Fruit fly (Drosophila melanogaster) whole organism, wandering third instar larva: ENCODE measurements around the gene Pex1.

Experiments used
- Abd-B ChIP-seq: fragments of >200 bp; optimal IDR thresholded peaks from 2 replicates; lab custom pipeline; 2017; ENCODE audit warnings: missing biosample characterization, missing genetic modification characterization
- CG32264 ChIP-seq: fragments of 200-800 bp; sonication (Bioruptor generic); optimal IDR thresholded peaks from 2 replicates; lab custom pipeline; 2016; ENCODE audit warnings: missing biosample characterization, missing genetic modification characterization
- CG9705 ChIP-seq: fragments of 200-800 bp; sonication (Bioruptor generic); optimal IDR thresholded peaks from 2 replicates; lab custom pipeline; 2018; ENCODE audit warnings: missing biosample characterization, mild to moderate bottlenecking, missing genetic modification characterization
- CrebA ChIP-seq: fragments of 200-800 bp; sonication (Bioruptor generic); optimal IDR thresholded peaks from 2 replicates; lab custom pipeline; 2016; ENCODE audit warnings: missing biosample characterization, mild to moderate bottlenecking, missing genetic modification characterization, borderline replicate concordance
- Dfd ChIP-seq: fragments of >200 bp; optimal IDR thresholded peaks from 2 replicates; lab custom pipeline; 2017; ENCODE audit warnings: missing biosample characterization, missing genetic modification characterization
- Dif ChIP-seq: fragments of 200-275, 200-300 bp; sonication (Bioruptor generic); optimal IDR thresholded peaks from 2 replicates; lab custom pipeline; 2018; ENCODE audit warnings: missing biosample characterization, missing genetic modification characterization; ENCODE audit not compliant: partially characterized antibody
- GATAd ChIP-seq: sonication (Bioruptor generic); optimal IDR thresholded peaks from 2 replicates; lab custom pipeline; 2016; ENCODE audit warnings: missing biosample characterization, missing genetic modification characterization
- HLH106 ChIP-seq: fragments of 200-800 bp; optimal IDR thresholded peaks from 3 replicates; lab custom pipeline; 2019; ENCODE audit warnings: missing biosample characterization, mild to moderate bottlenecking, missing genetic modification characterization, moderate library complexity
- Hnf4 ChIP-seq: fragments of 200-800 bp; sonication (Bioruptor generic); optimal IDR thresholded peaks from 2 replicates; lab custom pipeline; 2016; ENCODE audit warnings: missing biosample characterization, mild to moderate bottlenecking, missing genetic modification characterization
- Hr78 ChIP-seq: fragments of >200 bp; optimal IDR thresholded peaks from 2 replicates; lab custom pipeline; 2017; ENCODE audit warnings: missing biosample characterization, missing genetic modification characterization
- Hr83 ChIP-seq: fragments of 200-300 bp; sonication (Bioruptor generic); optimal IDR thresholded peaks from 2 replicates; lab custom pipeline; 2016; ENCODE audit warnings: missing biosample characterization, mild to moderate bottlenecking, missing genetic modification characterization, moderate library complexity; ENCODE audit not compliant: poor library complexity, severe bottlenecking
- Mio ChIP-seq: sonication (Bioruptor generic); optimal IDR thresholded peaks from 2 replicates; lab custom pipeline; 2016; ENCODE audit warnings: missing biosample characterization, missing genetic modification characterization
- Myc ChIP-seq: fragments of >200 bp; optimal IDR thresholded peaks from 2 replicates; lab custom pipeline; 2017
- N ChIP-seq: fragments of >200 bp; optimal IDR thresholded peaks from 2 replicates; lab custom pipeline; 2018; ENCODE audit warnings: missing biosample characterization, missing external identifiers, missing genetic modification characterization
- OdsH ChIP-seq: fragments of 200-800 bp; sonication (Bioruptor generic); optimal IDR thresholded peaks from 2 replicates; lab custom pipeline; 2016; ENCODE audit warnings: missing biosample characterization, mild to moderate bottlenecking, missing genetic modification characterization
- Rel ChIP-seq, 2 experiments: fragments of 200-800 bp; sonication (Bioruptor generic) in 1 of 2; optimal IDR thresholded peaks; 2 replicates in 1 of 2; 3 replicates in 1 of 2; lab custom pipeline; 2016 to 2019; ENCODE audit warnings: mild to moderate bottlenecking in 2 of 2, missing biosample characterization in 2 of 2, missing genetic modification characterization in 2 of 2, moderate library complexity in 1 of 2
- Sp1 ChIP-seq: fragments of 200-800 bp; sonication (Bioruptor generic); optimal IDR thresholded peaks from 3 replicates; lab custom pipeline; 2019; ENCODE audit warnings: missing biosample characterization, mild to moderate bottlenecking, missing genetic modification characterization, moderate library complexity
- Vsx2 ChIP-seq: fragments of 200-300, 225-300 bp; sonication (Bioruptor generic); optimal IDR thresholded peaks from 2 replicates; lab custom pipeline; 2018; ENCODE audit warnings: missing biosample characterization, missing genetic modification characterization; ENCODE audit not compliant: partially characterized antibody
- br ChIP-seq: fragments of 200-800 bp; sonication (Bioruptor generic); optimal IDR thresholded peaks from 2 replicates; lab custom pipeline; 2016; ENCODE audit warnings: missing biosample characterization, missing genetic modification characterization
- brk ChIP-seq: fragments of 200-800 bp; sonication (Bioruptor generic); optimal IDR thresholded peaks from 2 replicates; lab custom pipeline; 2016; ENCODE audit warnings: missing biosample characterization, mild to moderate bottlenecking, missing genetic modification characterization
- dl ChIP-seq, 2 experiments: fragments of 175-275, 200-275 bp in 1 of 2; fragments of 200-275 bp in 1 of 2; sonication (Bioruptor generic); optimal IDR thresholded peaks; lab custom pipeline; 2018; ENCODE audit warnings: mild to moderate bottlenecking in 2 of 2, missing biosample characterization in 2 of 2, missing genetic modification characterization in 2 of 2, moderate library complexity in 2 of 2; ENCODE audit not compliant: partially characterized antibody in 2 of 2, insufficient read depth in 1 of 2
- dsf ChIP-seq: sonication (Bioruptor generic); optimal IDR thresholded peaks from 2 replicates; lab custom pipeline; 2016; ENCODE audit warnings: missing biosample characterization, missing genetic modification characterization, borderline replicate concordance
- ey ChIP-seq: fragments of 200-800 bp; sonication (Bioruptor generic); optimal IDR thresholded peaks from 2 replicates; lab custom pipeline; 2016; ENCODE audit warnings: missing biosample characterization, missing genetic modification characterization
- foxo ChIP-seq, 2 experiments: fragments of 200-800 bp; sonication (Bioruptor generic); optimal IDR thresholded peaks; 2 replicates in 1 of 2; 3 replicates in 1 of 2; lab custom pipeline; 2016 to 2017; ENCODE audit warnings: missing biosample characterization in 2 of 2, missing genetic modification characterization in 2 of 2
- fru ChIP-seq: fragments of 200-800 bp; sonication (Bioruptor generic); optimal IDR thresholded peaks from 3 replicates; lab custom pipeline; 2016; ENCODE audit warnings: missing biosample characterization, mild to moderate bottlenecking, missing genetic modification characterization
- h ChIP-seq: fragments of 200-800 bp; sonication (Bioruptor generic); optimal IDR thresholded peaks from 3 replicates; lab custom pipeline; 2016; ENCODE audit warnings: missing biosample characterization, mild to moderate bottlenecking, missing genetic modification characterization
- lola ChIP-seq: fragments of >200 bp; optimal IDR thresholded peaks from 2 replicates; lab custom pipeline; 2017; ENCODE audit warnings: missing biosample characterization, missing genetic modification characterization
- pan ChIP-seq: fragments of >200 bp; optimal IDR thresholded peaks from 2 replicates; lab custom pipeline; 2017
- psq ChIP-seq: fragments of 200-800 bp; sonication (Bioruptor generic); optimal IDR thresholded peaks from 3 replicates; lab custom pipeline; 2017; ENCODE audit warnings: missing biosample characterization, mild to moderate bottlenecking, missing genetic modification characterization, moderate library complexity
- rgr ChIP-seq: fragments of 200-800 bp; sonication (Bioruptor generic); optimal IDR thresholded peaks from 3 replicates; lab custom pipeline; 2016; ENCODE audit warnings: missing biosample characterization, mild to moderate bottlenecking, missing genetic modification characterization
- sage ChIP-seq: fragments of 200-800 bp; sonication (Bioruptor generic); optimal IDR thresholded peaks from 2 replicates; lab custom pipeline; 2016; ENCODE audit warnings: missing biosample characterization, mild to moderate bottlenecking, missing genetic modification characterization
- sv ChIP-seq: fragments of 200-800 bp; sonication (Bioruptor generic); optimal IDR thresholded peaks from 3 replicates; lab custom pipeline; 2016; ENCODE audit warnings: missing biosample characterization, missing genetic modification characterization
- tai ChIP-seq: sonication (Bioruptor generic); optimal IDR thresholded peaks from 2 replicates; lab custom pipeline; 2016; ENCODE audit warnings: missing biosample characterization, missing genetic modification characterization
- usp ChIP-seq: fragments of >200 bp; optimal IDR thresholded peaks from 2 replicates; lab custom pipeline; 2017; ENCODE audit warnings: missing biosample characterization, missing genetic modification characterization
- woc ChIP-seq: sonication (Bioruptor generic); optimal IDR thresholded peaks from 2 replicates; lab custom pipeline; 2016; ENCODE audit warnings: missing biosample characterization, mild to moderate bottlenecking, missing genetic modification characterization

The Pex1 gene

DNA sequence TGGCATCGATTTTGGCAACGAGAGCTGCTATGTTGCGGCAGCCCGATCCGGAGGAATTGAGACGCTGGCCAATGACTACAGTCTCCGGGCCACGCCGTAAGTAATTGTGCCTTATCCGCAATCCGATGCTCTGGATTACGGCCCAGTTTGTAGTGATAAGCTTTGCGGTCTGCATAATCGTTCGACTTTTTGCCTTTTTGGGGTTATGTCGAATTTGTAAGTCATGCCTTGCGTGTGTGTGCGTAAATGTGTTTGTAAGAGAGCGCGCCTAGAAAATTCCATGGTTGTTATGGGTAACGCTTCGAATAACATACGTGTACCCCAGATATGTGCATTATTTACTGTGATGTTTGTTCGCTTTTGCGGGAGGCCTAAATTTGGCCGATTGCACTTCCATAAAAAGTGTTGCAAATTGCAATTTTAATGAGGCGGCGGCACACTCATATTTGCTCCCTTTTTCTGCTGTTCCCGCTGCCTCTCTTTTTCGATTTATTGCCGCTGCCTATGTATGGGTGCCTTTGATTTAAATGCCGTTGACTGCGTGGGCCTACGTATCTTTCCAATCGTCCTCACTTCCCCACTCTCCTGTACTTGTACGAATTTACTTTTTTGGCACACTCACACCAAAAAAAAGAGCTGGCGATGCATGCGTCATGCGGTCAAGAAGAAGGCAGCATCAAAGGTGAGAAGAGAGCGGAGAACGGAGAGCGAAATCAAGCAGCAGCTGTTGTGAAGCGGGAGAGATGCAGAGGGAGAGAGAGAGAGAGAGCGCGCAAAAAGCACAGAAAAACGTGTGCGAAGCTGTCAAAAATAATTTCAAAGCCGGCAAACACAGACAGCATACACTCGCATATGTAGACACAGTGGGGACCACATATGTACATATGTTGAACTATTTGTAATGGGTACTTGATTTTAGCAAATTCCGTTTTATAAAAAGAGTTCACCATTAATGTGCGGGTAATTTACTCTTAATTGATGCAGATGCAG, 33.7 kb upstream of the Pex1 start:
- TF ChIP-seq CrebA (GFP tag; lab: Kevin White, UChicago) = no peak
- TF ChIP-seq N (GFP tag; lab: Kevin White, UChicago) = no peak
- TF ChIP-seq fru (GFP tag; lab: Kevin White, UChicago) = no peak
- no peak for TF ChIP-seq Hnf4
- TF ChIP-seq usp = no peak
- no peak for TF ChIP-seq br
- no peak for TF ChIP-seq Myc (lab: Kevin White, UChicago)
- TF ChIP-seq Dif = peak; percentile 75
- peak in 1 of 2 experiments; percentile 68 for TF ChIP-seq dl (GFP tag; optimal IDR thresholded peaks at IDR 0.05; lab: Kevin White, UChicago; ENCODE audit: insufficient read depth in 1 of 2, partially characterized antibody in 2 of 2)
- peak; percentile 39 for TF ChIP-seq psq (GFP tag; lab: Kevin White, UChicago)
- TF ChIP-seq h (GFP tag; lab: Kevin White, UChicago) = peak; percentile 21
- peak; percentile 56 for TF ChIP-seq Vsx2
- TF ChIP-seq CG32264 = peak; percentile 29
- no peak for TF ChIP-seq Rel (GFP tag; optimal IDR thresholded peaks at IDR 0.05; lab: Kevin White, UChicago)
- TF ChIP-seq Rel (tag; optimal IDR thresholded peaks at IDR 0.05; lab: Kevin White, UChicago) = peak; percentile 78
- TF ChIP-seq woc (GFP tag; lab: Kevin White, UChicago) = no peak
- peak; percentile 1 for TF ChIP-seq OdsH (GFP tag; lab: Kevin White, UChicago)
- no peak for TF ChIP-seq pan (lab: Kevin White, UChicago)
- TF ChIP-seq GATAd = no peak
- peak in 1 of 2 experiments; percentile 18 for TF ChIP-seq foxo (GFP tag; optimal IDR thresholded peaks at IDR 0.05; lab: Kevin White, UChicago)
- TF ChIP-seq Hr83 (GFP tag; lab: Kevin White, UChicago) = no peak
- TF ChIP-seq sage (GFP tag; lab: Kevin White, UChicago) = peak; percentile 62
- no peak for TF ChIP-seq lola (GFP tag; lab: Kevin White, UChicago)
- TF ChIP-seq, all 38 proteins: peak for 10

DNA sequence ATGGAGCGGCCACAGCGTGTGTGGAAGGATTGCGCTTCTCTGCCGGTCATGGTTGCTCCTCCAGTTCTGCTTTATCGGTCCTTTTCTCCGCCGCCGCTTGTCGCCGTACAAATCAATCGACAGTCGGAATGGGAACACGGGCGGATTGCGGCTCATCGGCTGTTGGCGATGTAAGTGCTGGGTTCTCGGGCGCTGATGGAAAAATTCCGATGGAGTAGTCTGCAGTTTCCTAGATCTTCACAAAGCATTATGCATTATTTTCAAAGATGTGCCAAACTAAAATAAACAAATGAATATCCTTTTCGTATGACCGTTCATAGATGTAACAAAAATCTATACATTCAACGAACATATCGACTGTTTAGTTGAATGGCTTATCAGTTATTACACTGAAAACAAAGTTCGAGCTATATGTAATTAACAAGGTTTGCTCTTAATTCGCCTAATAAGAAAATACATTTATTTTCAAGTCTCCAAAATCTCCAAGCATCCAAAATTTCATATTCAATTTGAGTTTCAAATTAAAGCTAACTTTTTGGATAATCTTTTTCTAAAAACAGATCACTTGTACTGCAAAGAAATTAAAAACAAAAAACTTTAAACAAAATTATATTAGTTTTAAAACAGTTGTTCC, 22.0 kb upstream of the Pex1 start, which contains the start of gene Neurl4:
Gene Neurl4, minus strand, starts transcription at position 273 of the 634 bp plus-strand sequence.
- no peak for TF ChIP-seq CrebA (GFP tag; lab: Kevin White, UChicago)
- TF ChIP-seq N (GFP tag; lab: Kevin White, UChicago) = no peak
- TF ChIP-seq Rel (GFP tag; optimal IDR thresholded peaks at IDR 0.05; lab: Kevin White, UChicago) = no peak
- TF ChIP-seq Rel (tag; optimal IDR thresholded peaks at IDR 0.05; lab: Kevin White, UChicago) = peak; percentile 42
- TF ChIP-seq fru (GFP tag; lab: Kevin White, UChicago) = no peak
- TF ChIP-seq foxo (GFP tag; optimal IDR thresholded peaks at IDR 0.05; lab: Kevin White, UChicago) = no peak
- TF ChIP-seq OdsH (GFP tag; lab: Kevin White, UChicago) = peak; percentile 66
- TF ChIP-seq psq (GFP tag; lab: Kevin White, UChicago) = peak; percentile 51
- peak; percentile 66 for TF ChIP-seq ey (GFP tag; lab: Kevin White, UChicago)
- peak; percentile 77 for TF ChIP-seq HLH106 (tag; lab: Kevin White, UChicago)
- TF ChIP-seq sv (GFP tag; lab: Kevin White, UChicago) = no peak
- TF ChIP-seq GATAd = peak; percentile 35
- peak; percentile 3 for TF ChIP-seq CG9705 (GFP tag; lab: Kevin White, UChicago)
- TF ChIP-seq, all 38 proteins: peak for 7

DNA sequence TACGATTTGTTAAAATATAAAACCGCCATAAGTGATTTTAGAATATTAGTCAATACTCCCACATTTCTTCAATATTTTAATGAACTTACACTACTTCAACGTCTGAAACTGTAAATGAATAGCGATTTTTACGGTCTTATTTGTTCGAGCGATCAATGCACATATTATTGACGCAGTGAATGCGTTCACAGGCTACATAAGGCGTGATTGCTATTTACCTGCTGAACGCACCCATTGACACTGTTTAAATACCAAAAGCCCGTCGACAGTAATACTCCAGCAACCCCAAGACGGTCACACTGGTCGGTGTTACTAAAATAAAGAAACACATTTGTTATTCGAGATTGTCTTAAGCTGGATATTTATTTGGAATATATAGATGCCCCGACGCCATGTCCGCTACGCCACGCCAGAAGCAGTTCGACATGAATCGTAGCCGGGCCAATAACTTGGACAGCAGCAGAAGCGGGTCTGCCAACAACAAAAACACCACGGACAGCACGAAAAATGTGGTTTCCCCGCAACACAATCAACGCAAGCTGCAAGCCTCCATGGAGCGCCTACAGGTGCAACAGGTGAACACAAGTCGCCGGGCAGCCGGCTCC, 20.6 kb upstream of the Pex1 start, which contains the start of gene CG6833:
Gene CG6833, plus strand, starts transcription at position 263 of the 605 bp plus-strand sequence.
- TF ChIP-seq sv (GFP tag; lab: Kevin White, UChicago) = peak; percentile 63
- peak in 1 of 2 experiments; percentile 71 for TF ChIP-seq foxo (GFP tag; optimal IDR thresholded peaks at IDR 0.05; lab: Kevin White, UChicago)
- peak; percentile 22 for TF ChIP-seq OdsH (GFP tag; lab: Kevin White, UChicago)
- peak; percentile 50 for TF ChIP-seq br
- no peak for TF ChIP-seq Abd-B (GFP tag; lab: Kevin White, UChicago)
- TF ChIP-seq Sp1 = peak; percentile 29
- TF ChIP-seq Hnf4 = no peak
- peak; percentile 61 for TF ChIP-seq fru (GFP tag; lab: Kevin White, UChicago)
- TF ChIP-seq usp = no peak
- TF ChIP-seq brk (GFP tag; lab: Kevin White, UChicago) = no peak
- TF ChIP-seq dl (GFP tag; optimal IDR thresholded peaks at IDR 0.05; lab: Kevin White, UChicago; ENCODE audit: insufficient read depth in 1 of 2, partially characterized antibody in 2 of 2) = no peak
- TF ChIP-seq woc (GFP tag; lab: Kevin White, UChicago) = peak; percentile 75
- TF ChIP-seq CG9705 (GFP tag; lab: Kevin White, UChicago) = peak; percentile 33
- peak; percentile 34 for TF ChIP-seq psq (GFP tag; lab: Kevin White, UChicago)
- no peak for TF ChIP-seq Dfd (GFP tag; lab: Kevin White, UChicago)
- TF ChIP-seq CrebA (GFP tag; lab: Kevin White, UChicago) = no peak
- TF ChIP-seq Mio (GFP tag; lab: Kevin White, UChicago) = no peak
- no peak for TF ChIP-seq Hr78 (GFP tag; lab: Kevin White, UChicago)
- TF ChIP-seq HLH106 (tag; lab: Kevin White, UChicago) = peak; percentile 74
- peak; percentile 65 for TF ChIP-seq rgr
- peak; percentile 79 for TF ChIP-seq Hr83 (GFP tag; lab: Kevin White, UChicago)
- TF ChIP-seq Rel (GFP tag; optimal IDR thresholded peaks at IDR 0.05; lab: Kevin White, UChicago) = no peak
- peak; percentile 99 for TF ChIP-seq Rel (tag; optimal IDR thresholded peaks at IDR 0.05; lab: Kevin White, UChicago)
- TF ChIP-seq dsf = no peak
- TF ChIP-seq h (GFP tag; lab: Kevin White, UChicago) = peak; percentile 65
- TF ChIP-seq CG32264 = no peak
- TF ChIP-seq GATAd = peak; percentile 28
- no peak for TF ChIP-seq Vsx2
- TF ChIP-seq lola (GFP tag; lab: Kevin White, UChicago) = no peak
- TF ChIP-seq tai (GFP tag; lab: Kevin White, UChicago) = no peak
- TF ChIP-seq Myc (lab: Kevin White, UChicago) = no peak
